Fruit fly (Drosophila melanogaster) whole organism, embryonic: ENCODE measurements around the gene toe.

Source experiments
- Atf6 ChIP-seq: fragments of 200-800 bp; sonication (Bioruptor generic); IDR thresholded peaks from 2 replicates; pipeline ENCODE4 v1.3.6; 2022; ENCODE audit warnings: missing biosample characterization, missing genetic modification characterization
- Bgb ChIP-seq: fragments of 200-800 bp; sonication (Bioruptor generic); IDR thresholded peaks from 2 replicates; pipeline ENCODE4 v1.3.6; 2022; ENCODE audit warnings: missing biosample characterization, missing genetic modification characterization; ENCODE audit not compliant: partially characterized antibody
- CG13287 ChIP-seq: fragments of 200-800 bp; sonication (Bioruptor generic); IDR thresholded peaks from 2 replicates; pipeline ENCODE4 v1.3.6; 2022; ENCODE audit warnings: missing biosample characterization, missing genetic modification characterization; ENCODE audit not compliant: partially characterized antibody
- CG14710 ChIP-seq: fragments of 200-800 bp; sonication (Bioruptor generic); optimal IDR thresholded peaks from 3 replicates; lab custom pipeline; 2019; ENCODE audit warnings: missing biosample characterization, mild to moderate bottlenecking, missing genetic modification characterization, moderate library complexity
- CG14860 ChIP-seq: fragments of 200-800 bp; sonication (Bioruptor generic); IDR thresholded peaks from 3 replicates; pipeline ENCODE4 v1.3.6; 2022; ENCODE audit warnings: missing biosample characterization, missing genetic modification characterization; ENCODE audit not compliant: partially characterized antibody
- CG17829 ChIP-seq: fragments of 200-800 bp; optimal IDR thresholded peaks from 2 replicates; lab custom pipeline; 2019; ENCODE audit warnings: missing biosample characterization, mild to moderate bottlenecking, missing genetic modification characterization, moderate library complexity
- CG18262 ChIP-seq: fragments of 200-800 bp; optimal IDR thresholded peaks from 3 replicates; lab custom pipeline; 2019; ENCODE audit warnings: missing biosample characterization, mild to moderate bottlenecking, missing genetic modification characterization, moderate library complexity
- CG30403 ChIP-seq: fragments of 200-800 bp; sonication (Bioruptor generic); optimal IDR thresholded peaks from 3 replicates; lab custom pipeline; 2016; ENCODE audit warnings: missing biosample characterization, missing genetic modification characterization
- CG32532 ChIP-seq: fragments of 200-800 bp; sonication (Bioruptor generic); IDR thresholded peaks from 2 replicates; pipeline ENCODE4 v1.3.6; 2022; ENCODE audit warnings: missing biosample characterization, missing genetic modification characterization
- CG3838 ChIP-seq: fragments of 200-800 bp; sonication (Bioruptor generic); optimal IDR thresholded peaks from 3 replicates; lab custom pipeline; 2016; ENCODE audit warnings: missing biosample characterization, missing genetic modification characterization
- CG5180 ChIP-seq: fragments of 200-800 bp; sonication (Bioruptor generic); optimal IDR thresholded peaks from 3 replicates; lab custom pipeline; 2017; ENCODE audit warnings: missing biosample characterization, missing genetic modification characterization, mild to moderate bottlenecking, moderate library complexity, missing genetic modification reagents
- CG6175 ChIP-seq: fragments of 200-800 bp; sonication (Bioruptor generic); IDR thresholded peaks from 3 replicates; pipeline ENCODE4 v1.3.6; 2022; ENCODE audit warnings: missing biosample characterization, missing genetic modification characterization
- CG6272 ChIP-seq: fragments of 200-800 bp; sonication (Bioruptor generic); IDR thresholded peaks from 2 replicates; pipeline ENCODE4 v1.3.6; 2022; ENCODE audit warnings: missing biosample characterization, missing genetic modification characterization
- CG7963 ChIP-seq: fragments of 200-800 bp; sonication (Bioruptor generic); IDR thresholded peaks from 3 replicates; pipeline ENCODE4 v1.3.6; 2022; ENCODE audit warnings: missing biosample characterization, missing genetic modification characterization; ENCODE audit not compliant: partially characterized antibody
- CG8359 ChIP-seq: fragments of 200-800 bp; sonication (Bioruptor generic); optimal IDR thresholded peaks from 2 replicates; lab custom pipeline; 2017; ENCODE audit warnings: missing biosample characterization, mild to moderate bottlenecking, missing genetic modification characterization, borderline replicate concordance
- CG9797 ChIP-seq: fragments of 200-800 bp; sonication (Bioruptor generic); optimal IDR thresholded peaks from 3 replicates; lab custom pipeline; 2018; ENCODE audit warnings: missing biosample characterization, mild to moderate bottlenecking, missing genetic modification characterization
- Dref ChIP-seq: fragments of 200-800 bp; sonication (Bioruptor generic); IDR thresholded peaks from 2 replicates; pipeline ENCODE4 v1.3.6; 2022; ENCODE audit warnings: missing biosample characterization, missing genetic modification characterization
- E2f2 ChIP-seq: fragments of 200-800 bp; sonication (Bioruptor generic); IDR thresholded peaks from 2 replicates; pipeline ENCODE4 v1.3.6; 2022; ENCODE audit warnings: missing biosample characterization, missing genetic modification characterization
- Elba2 ChIP-seq: fragments of 200-800 bp; sonication (Bioruptor generic); optimal IDR thresholded peaks from 3 replicates; lab custom pipeline; 2016; ENCODE audit warnings: missing biosample characterization, missing genetic modification characterization
- Gug ChIP-seq: fragments of 200-800 bp; sonication (Bioruptor generic); IDR thresholded peaks from 4 replicates; pipeline ENCODE4 v1.3.6; 2022; ENCODE audit warnings: missing biosample characterization, missing genetic modification characterization
- HLH4C ChIP-seq: fragments of 200-800 bp; sonication (Bioruptor generic); IDR thresholded peaks from 3 replicates; pipeline ENCODE4 v1.3.6; 2022; ENCODE audit warnings: missing biosample characterization, missing genetic modification characterization; ENCODE audit not compliant: partially characterized antibody
- Hsf ChIP-seq: fragments of 200-800 bp; sonication (Bioruptor generic); optimal IDR thresholded peaks from 3 replicates; lab custom pipeline; 2016; ENCODE audit warnings: missing biosample characterization, missing genetic modification characterization
- Myb ChIP-seq: fragments of 200-800 bp; sonication (Bioruptor generic); optimal IDR thresholded peaks from 2 replicates; lab custom pipeline; 2016; ENCODE audit warnings: missing biosample characterization, missing genetic modification characterization
- NFAT ChIP-seq: fragments of 200-800 bp; sonication (Bioruptor generic); IDR thresholded peaks from 2 replicates; pipeline ENCODE4 v1.3.6; 2022; ENCODE audit warnings: missing biosample characterization, missing genetic modification characterization
- Rfx ChIP-seq: fragments of 200-800 bp; sonication (Bioruptor generic); IDR thresholded peaks from 2 replicates; pipeline ENCODE4 v1.3.6; 2022; ENCODE audit warnings: missing biosample characterization, missing genetic modification characterization
- Scr ChIP-seq: fragments of 200-800 bp; sonication (Bioruptor generic); IDR thresholded peaks from 2 replicates; pipeline ENCODE4 v1.3.6; 2022; ENCODE audit warnings: missing biosample characterization, missing genetic modification characterization; ENCODE audit not compliant: partially characterized antibody
- Sry-δ ChIP-seq: fragments of 200-800 bp; sonication (Bioruptor generic); optimal IDR thresholded peaks from 2 replicates; lab custom pipeline; 2016; ENCODE audit warnings: missing biosample characterization, missing genetic modification characterization
- chinmo ChIP-seq: fragments of 200-800 bp; sonication (Bioruptor generic); IDR thresholded peaks from 4 replicates; pipeline ENCODE4 v1.3.6; 2022; ENCODE audit warnings: missing biosample characterization, missing genetic modification characterization; ENCODE audit not compliant: partially characterized antibody
- crp ChIP-seq, 2 experiments: fragments of 200-800 bp; sonication (Bioruptor generic); optimal IDR thresholded peaks; 2 replicates in 1 of 2; 3 replicates in 1 of 2; lab custom pipeline; 2017; ENCODE audit warnings: missing biosample characterization in 2 of 2, missing genetic modification characterization in 2 of 2, mild to moderate bottlenecking in 1 of 2, moderate library complexity in 1 of 2
- da ChIP-seq: fragments of 200-800 bp; sonication (Bioruptor generic); optimal IDR thresholded peaks from 2 replicates; lab custom pipeline; 2016; ENCODE audit warnings: missing biosample characterization, missing genetic modification characterization
- dan ChIP-seq: fragments of 200-800 bp; sonication (Bioruptor generic); IDR thresholded peaks from 2 replicates; pipeline ENCODE4 v1.3.6; 2022; ENCODE audit warnings: missing biosample characterization, missing genetic modification characterization
- fu2 ChIP-seq: fragments of 200-800 bp; sonication (Bioruptor generic); optimal IDR thresholded peaks from 2 replicates; lab custom pipeline; 2016; ENCODE audit warnings: missing biosample characterization, missing genetic modification characterization
- gfzf ChIP-seq: fragments of 200-800 bp; sonication (Bioruptor generic); optimal IDR thresholded peaks from 2 replicates; lab custom pipeline; 2016; ENCODE audit warnings: missing biosample characterization, mild to moderate bottlenecking, missing genetic modification characterization, moderate library complexity
- grn ChIP-seq: fragments of 200-800 bp; sonication (Bioruptor generic); optimal IDR thresholded peaks from 3 replicates; lab custom pipeline; 2017; ENCODE audit warnings: missing biosample characterization, missing genetic modification characterization
- h ChIP-seq: fragments of >200 bp; optimal IDR thresholded peaks from 2 replicates; lab custom pipeline; 2017
- ham ChIP-seq: fragments of 200-800 bp; sonication (Bioruptor generic); IDR thresholded peaks from 2 replicates; pipeline ENCODE4 v1.3.6; 2022; ENCODE audit warnings: missing biosample characterization, missing genetic modification characterization
- hbn ChIP-seq: fragments of 200-800 bp; sonication (Bioruptor generic); IDR thresholded peaks from 2 replicates; pipeline ENCODE4 v1.3.6; 2022; ENCODE audit warnings: missing biosample characterization, missing genetic modification characterization; ENCODE audit not compliant: partially characterized antibody
- mld ChIP-seq: fragments of 200-800 bp; sonication (Bioruptor generic); IDR thresholded peaks from 3 replicates; pipeline ENCODE4 v1.3.6; 2022; ENCODE audit warnings: missing biosample characterization, missing genetic modification characterization; ENCODE audit not compliant: partially characterized antibody
- pfk ChIP-seq: fragments of 200-800 bp; sonication (Bioruptor generic); optimal IDR thresholded peaks from 2 replicates; lab custom pipeline; 2018; ENCODE audit warnings: missing biosample characterization, mild to moderate bottlenecking, missing genetic modification characterization, moderate library complexity
- phol ChIP-seq: fragments of 200-800 bp; sonication (Bioruptor generic); optimal IDR thresholded peaks from 3 replicates; lab custom pipeline; 2018; ENCODE audit warnings: missing biosample characterization, mild to moderate bottlenecking, missing genetic modification characterization, moderate library complexity
- prd ChIP-seq, 3 experiments: fragments of >200 bp in 2 of 3; fragments of 200-800 bp in 1 of 3; sonication (Bioruptor generic) in 1 of 3; optimal IDR thresholded peaks in 2 of 3; IDR thresholded peaks in 1 of 3; 2 replicates in 2 of 3; 3 replicates in 1 of 3; pipeline versions ENCODE4 v1.3.6 to Lab custom; 2017 to 2022; ENCODE audit warnings: missing biosample characterization in 1 of 3, missing genetic modification characterization in 1 of 3
- pum ChIP-seq: fragments of 200-800 bp; sonication (Bioruptor generic); optimal IDR thresholded peaks from 2 replicates; lab custom pipeline; 2016; ENCODE audit warnings: missing biosample characterization, missing genetic modification characterization
- sd ChIP-seq: fragments of 200-800 bp; sonication (Bioruptor generic); optimal IDR thresholded peaks from 3 replicates; lab custom pipeline; 2018; ENCODE audit warnings: missing biosample characterization, mild to moderate bottlenecking, missing genetic modification characterization, moderate library complexity
- sens ChIP-seq: fragments of 200-800 bp; sonication (Bioruptor generic); peaks from one replicate; lab custom pipeline; 2016; ENCODE audit warnings: missing biosample characterization, missing genetic modification characterization
- shn ChIP-seq: fragments of 200-800 bp; sonication (Bioruptor generic); optimal IDR thresholded peaks from 3 replicates; lab custom pipeline; 2016; ENCODE audit warnings: missing biosample characterization, missing genetic modification characterization
- sqz ChIP-seq: fragments of 200-800 bp; sonication (Bioruptor generic); optimal IDR thresholded peaks from 3 replicates; lab custom pipeline; 2018; ENCODE audit warnings: missing biosample characterization, mild to moderate bottlenecking, missing genetic modification characterization
- tna ChIP-seq: fragments of 200-800 bp; sonication (Bioruptor generic); IDR thresholded peaks from 2 replicates; pipeline ENCODE4 v1.3.6; 2022; ENCODE audit warnings: missing biosample characterization, missing genetic modification characterization; ENCODE audit not compliant: partially characterized antibody
- trh ChIP-seq: fragments of 200-800 bp; sonication (Bioruptor generic); optimal IDR thresholded peaks from 2 replicates; lab custom pipeline; 2016; ENCODE audit warnings: missing biosample characterization, missing genetic modification characterization
- vfl ChIP-seq: fragments of 200-800 bp; sonication (Bioruptor generic); optimal IDR thresholded peaks from 2 replicates; lab custom pipeline; 2016; ENCODE audit warnings: missing biosample characterization, missing genetic modification characterization
- vvl ChIP-seq: fragments of 200-800 bp; sonication (Bioruptor generic); IDR thresholded peaks from 2 replicates; pipeline ENCODE4 v1.3.6; 2022; ENCODE audit warnings: missing biosample characterization, missing genetic modification characterization

toe gene

DNA sequence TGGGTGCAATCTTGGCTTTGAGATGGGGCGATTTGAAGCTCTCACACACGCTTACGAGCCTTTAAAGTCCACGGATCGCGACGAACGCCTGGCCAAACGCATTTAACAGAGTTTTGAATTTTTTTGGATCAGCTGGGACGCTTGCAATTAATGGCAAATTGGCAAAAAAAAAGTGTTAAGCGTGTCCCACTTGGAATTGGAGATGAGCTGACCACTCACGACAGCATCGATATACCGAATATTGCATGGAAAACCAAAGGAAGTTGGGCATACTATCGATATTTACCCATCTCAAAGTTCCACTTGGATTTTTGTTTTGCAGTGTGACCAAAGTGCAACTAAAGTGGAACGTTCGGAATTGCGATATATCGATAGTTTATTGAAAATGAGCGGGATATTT, 15.1 kb downstream of the toe start, which contains the start of gene ArfGAP1 (continued):
- TF ChIP-seq CG7963 (GFP tag; lab: Robert Waterston, UW) (peak; percentile 95), chinmo (GFP tag; lab: Robert Waterston, UW) (peak; percentile 97), CG14860 (peak; percentile 90), ham (GFP tag; lab: Robert Waterston, UW) (no peak), mld (peak; percentile 88), trh (no peak), CG9797 (GFP tag; lab: Kevin White, UChicago) (peak; percentile 24), sens (peak; percentile 8), sd (tag; lab: Kevin White, UChicago) (peak; percentile 75), Rfx (GFP tag; lab: Robert Waterston, UW) (peak; percentile 73), crp (GFP tag; optimal IDR thresholded peaks at IDR 0.05; lab: Kevin White, UChicago) (peak in 1 of 2 experiments; percentile 18), CG14710 (tag; lab: Kevin White, UChicago) (peak; percentile 10), Elba2 (peak; percentile 56), Gug (peak; percentile 47; the same call in 1 of the 4 replicates), CG6175 (GFP tag; lab: Robert Waterston, UW) (no peak), phol (tag; lab: Kevin White, UChicago) (no peak), E2f2 (GFP tag; lab: Robert Waterston, UW) (peak; percentile 95), tna (peak; percentile 90), da (GFP tag; lab: Kevin White, UChicago) (no peak), prd (optimal IDR thresholded peaks at IDR 0.05; lab: Kevin White, UChicago) (no peak), prd (GFP tag; IDR thresholded peaks at IDR 0.05; lab: Robert Waterston, UW) (peak; percentile 33; the same call in 2 of the 3 replicates), shn (no peak), CG8359 (GFP tag; lab: Kevin White, UChicago) (no peak), fu2 (GFP tag; lab: Kevin White, UChicago) (no peak), CG17829 (tag; lab: Kevin White, UChicago) (no peak), Scr (GFP tag; lab: Robert Waterston, UW) (peak; percentile 96), Hsf (GFP tag; lab: Kevin White, UChicago) (no peak), CG5180 (GFP tag; lab: Kevin White, UChicago) (no peak), dan (GFP tag; lab: Robert Waterston, UW) (no peak), CG30403 (GFP tag; lab: Kevin White, UChicago) (peak; percentile 1), CG3838 (GFP tag; lab: Kevin White, UChicago) (no peak), gfzf (GFP tag; lab: Kevin White, UChicago) (peak; percentile 43), sqz (GFP tag; lab: Kevin White, UChicago) (no peak), HLH4C (GFP tag; lab: Robert Waterston, UW) (peak; percentile 91), CG18262 (tag; lab: Kevin White, UChicago) (no peak), Bgb (GFP tag; lab: Robert Waterston, UW) (peak; percentile 98), CG13287 (GFP tag; lab: Robert Waterston, UW) (peak; percentile 99), pum (no peak), pfk (no peak), CG6272 (peak; percentile 40; the same call in 1 of the 2 replicates), Atf6 (GFP tag; lab: Robert Waterston, UW) (no peak), vvl (GFP tag; lab: Robert Waterston, UW) (peak; percentile 45), hbn (GFP tag; lab: Robert Waterston, UW) (peak; percentile 97), Myb (GFP tag; lab: Kevin White, UChicago) (peak; percentile 37), grn (GFP tag; lab: Kevin White, UChicago) (no peak), Sry-δ (GFP tag; lab: Kevin White, UChicago) (peak; percentile 84), h (lab: Kevin White, UChicago) (no peak), vfl (GFP tag; lab: Kevin White, UChicago) (no peak), CG32532 (peak; percentile 59), NFAT (GFP tag; lab: Robert Waterston, UW) (0 out of 2 replicates have a peak, but pooled peaks have one; percentile 24), Dref (GFP tag; lab: Robert Waterston, UW) (peak; percentile 97)
